Worm (Caenorhabditis elegans): ENCODE data around the gene ZC204.12.
"Not testable (repeated sequence)": the region's sequence is repeated elsewhere in the genome, so short reads cannot be mapped to it uniquely, and the experiment has no call there.

DNA sequence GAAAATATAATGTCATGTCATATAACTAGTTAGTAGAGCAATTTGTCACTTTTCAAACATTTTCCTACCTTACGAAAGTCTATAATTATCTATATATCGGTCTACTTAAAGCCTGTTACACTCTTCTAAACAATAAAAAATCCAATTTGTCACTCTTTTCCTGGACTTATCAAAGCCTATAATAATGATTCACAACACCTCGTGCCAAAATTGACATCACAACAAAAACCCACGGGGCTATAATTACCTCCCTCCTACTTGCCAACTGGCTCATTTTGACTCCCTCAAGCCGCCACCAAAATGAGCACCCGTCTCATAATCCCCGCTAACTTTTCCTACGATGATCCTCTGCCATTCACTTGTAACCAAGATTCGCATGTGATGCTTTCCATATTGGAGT, 20.7 kb downstream of the ZC204.12 start, which contains the start of gene srg-20:
- TF ChIP-seq flt-1 (GFP tag; IDR thresholded peaks at IDR 0.05); med-1 (GFP tag; optimal IDR thresholded peaks at IDR 0.05; ENCODE audit: insufficient read depth); cog-1 (tag; optimal IDR thresholded peaks at IDR 0.05); klf-2 (GFP tag; conservative IDR thresholded peaks at IDR 0.05): not testable (repeated sequence)
